Fruit fly (Drosophila melanogaster): ENCODE data around the gene CG31688.
A peak's percentile ranks its signal among the peaks of the same experiment; 100 is the strongest.

The CG31688 gene

DNA sequence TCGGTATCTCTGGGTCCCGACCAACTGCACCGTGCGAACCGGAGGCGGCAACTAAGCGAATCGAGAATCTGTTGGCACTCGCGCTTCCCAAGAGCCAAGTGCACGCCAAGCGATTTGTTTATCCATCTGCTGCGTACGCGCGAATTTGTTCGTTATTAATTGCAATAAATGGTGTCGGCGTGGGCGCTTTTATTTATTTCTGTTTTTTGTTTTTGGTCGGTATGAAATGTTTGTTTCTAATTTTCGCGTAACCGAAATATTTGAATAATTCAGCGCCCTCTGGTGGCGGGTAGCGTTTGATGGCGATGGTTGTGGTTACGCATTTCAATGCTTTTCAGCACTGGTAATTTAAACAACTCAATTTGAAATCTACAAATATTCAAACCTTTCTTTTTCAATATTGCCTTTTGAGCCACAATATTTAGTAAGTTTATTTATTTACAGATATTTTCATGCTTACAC, 11.2 kb upstream of the CG31688 start, which contains the start of gene CG10947 (continued):
- TF ChIP-seq pb (GFP tag; optimal IDR thresholded peaks at IDR 0.05) (peak; percentile 66), CG8944 (GFP tag; optimal IDR thresholded peaks at IDR 0.05) (peak; percentile 53), Blimp-1 (GFP tag; optimal IDR thresholded peaks at IDR 0.05) (peak; percentile 14), CG17612 (GFP tag; IDR thresholded peaks at IDR 0.05) (no peak), pho (GFP tag; optimal IDR thresholded peaks at IDR 0.05) (peak; percentile 64), CG9727 (GFP tag; optimal IDR thresholded peaks at IDR 0.05) (peak; percentile 61), CG12155 (GFP tag; optimal IDR thresholded peaks at IDR 0.05) (peak; percentile 45), h (optimal IDR thresholded peaks at IDR 0.05) (no peak), CoRest (tag; optimal IDR thresholded peaks at IDR 0.05) (peak; percentile 55), CG17385 (GFP tag; optimal IDR thresholded peaks at IDR 0.05) (peak; percentile 65), sc (optimal IDR thresholded peaks at IDR 0.05) (no peak), sc (GFP tag; optimal IDR thresholded peaks at IDR 0.05) (peak; percentile 18), gem (tag; optimal IDR thresholded peaks at IDR 0.05) (peak; percentile 48), ems (GFP tag; optimal IDR thresholded peaks at IDR 0.05) (peak; percentile 55), Ravus (GFP tag; IDR thresholded peaks at IDR 0.05) (no peak), Rfx (GFP tag; IDR thresholded peaks at IDR 0.05) (peak; percentile 90), nerfin-2 (GFP tag; IDR thresholded peaks at IDR 0.05; ENCODE audit: partially characterized antibody) (0 out of 2 replicates have a peak, but pooled peaks have one; percentile 34), NC2α (GFP tag; optimal IDR thresholded peaks at IDR 0.05) (peak; percentile 25), CG1233 (GFP tag; optimal IDR thresholded peaks at IDR 0.05) (peak; percentile 56), danr (GFP tag; IDR thresholded peaks at IDR 0.05) (no peak), CG10543 (GFP tag; optimal IDR thresholded peaks at IDR 0.05) (peak; percentile 6), tx (GFP tag; optimal IDR thresholded peaks at IDR 0.05) (peak; percentile 56), Xbp1 (GFP tag; optimal IDR thresholded peaks at IDR 0.05) (peak; percentile 83), CG9876 (GFP tag; optimal IDR thresholded peaks at IDR 0.05) (peak; percentile 50), Six4 (GFP tag; optimal IDR thresholded peaks at IDR 0.05) (peak; percentile 44), ash1 (GFP tag; optimal IDR thresholded peaks at IDR 0.05) (no peak), Ets97D (GFP tag; optimal IDR thresholded peaks at IDR 0.05) (peak; percentile 57), CG42726 (GFP tag; IDR thresholded peaks at IDR 0.05; ENCODE audit: partially characterized antibody) (peak; percentile 61), prd (optimal IDR thresholded peaks at IDR 0.05) (no peak), prd (GFP tag; IDR thresholded peaks at IDR 0.05) (no peak; the same call in 2 of the 3 replicates), CG10321 (GFP tag; IDR thresholded peaks at IDR 0.05) (no peak), Atf-2 (GFP tag; optimal IDR thresholded peaks at IDR 0.05) (peak; percentile 36), mirr (GFP tag; optimal IDR thresholded peaks at IDR 0.05) (no peak), HLH3B (GFP tag; IDR thresholded peaks at IDR 0.05) (peak; percentile 69), sr (GFP tag; IDR thresholded peaks at IDR 0.05) (0 out of 3 replicates have a peak, but pooled peaks have one; percentile 29), fu2 (GFP tag; optimal IDR thresholded peaks at IDR 0.05) (peak; percentile 43), chn (GFP tag; optimal IDR thresholded peaks at IDR 0.05) (peak; percentile 70), CG3163 (GFP tag; optimal IDR thresholded peaks at IDR 0.05) (peak; percentile 51), ase (GFP tag; IDR thresholded peaks at IDR 0.05) (0 out of 3 replicates have a peak, but pooled peaks have one; percentile 14), Poxn (GFP tag; IDR thresholded peaks at IDR 0.05) (no peak), otp (GFP tag; IDR thresholded peaks at IDR 0.05) (peak; percentile 75; the same call in 2 of the 3 replicates), dmrt11E (tag; optimal IDR thresholded peaks at IDR 0.05) (peak; percentile 60), CG7839 (tag; optimal IDR thresholded peaks at IDR 0.05) (peak; percentile 61), Mes4 (GFP tag; optimal IDR thresholded peaks at IDR 0.05) (peak; percentile 60), twi (tag; optimal IDR thresholded peaks at IDR 0.05) (no peak), CG12391 (tag; optimal IDR thresholded peaks at IDR 0.05) (peak; percentile 35), CG18619 (GFP tag; optimal IDR thresholded peaks at IDR 0.05) (peak; percentile 61), CG14860 (GFP tag; IDR thresholded peaks at IDR 0.05; ENCODE audit: partially characterized antibody) (no peak), D19A (tag; optimal IDR thresholded peaks at IDR 0.05) (peak; percentile 10), tna (GFP tag; IDR thresholded peaks at IDR 0.05; ENCODE audit: partially characterized antibody) (no peak), dpn (GFP tag; optimal IDR thresholded peaks at IDR 0.05) (peak; percentile 75 to 84), CG8388 (GFP tag; optimal IDR thresholded peaks at IDR 0.05) (peak; percentile 45)
